Worm (Caenorhabditis elegans) whole organism, early embryonic: Measurements from ENCODE around the gene K10C2.2.

Experiments
- B0310.2 ChIP-seq: sonication (generic microtip); optimal IDR thresholded peaks from 2 replicates; lab custom pipeline; 2016; ENCODE audit warnings: mild to moderate bottlenecking, missing genetic modification characterization, missing compliant biosample characterization
- F13C5.2 ChIP-seq: sonication (generic microtip); optimal IDR thresholded peaks from 2 replicates; lab custom pipeline; 2017; ENCODE audit warnings: mild to moderate bottlenecking, missing genetic modification characterization, inconsistent platforms, missing compliant biosample characterization
- aly-1 ChIP-seq: sonication (generic microtip); optimal IDR thresholded peaks from 2 replicates; lab custom pipeline; 2016; ENCODE audit warnings: missing genetic modification characterization, missing compliant biosample characterization
- ama-1 ChIP-seq: fragments of 150-350 bp; optimal IDR thresholded peaks from 2 replicates; lab custom pipeline; 2014
- ceh-13 ChIP-seq: fragments of 200-800 bp; sonication (Bioruptor generic); optimal IDR thresholded peaks from 2 replicates; lab custom pipeline; 2018; ENCODE audit warnings: mild to moderate bottlenecking, missing genetic modification characterization, missing compliant biosample characterization
- ceh-36 ChIP-seq: sonication (generic microtip); optimal IDR thresholded peaks from 2 replicates; lab custom pipeline; 2016; ENCODE audit warnings: missing genetic modification characterization, inconsistent platforms, missing compliant biosample characterization
- ets-7 ChIP-seq: sonication (generic microtip); optimal IDR thresholded peaks from 2 replicates; lab custom pipeline; 2016; ENCODE audit warnings: missing genotype, missing genetic modification characterization, missing compliant biosample characterization
- flt-1 ChIP-seq: fragments of 200-800 bp; sonication (Bioruptor generic); IDR thresholded peaks from 2 replicates; pipeline ENCODE4 v1.3.6; 2022; ENCODE audit warnings: missing genetic modification characterization, missing compliant biosample characterization
- hmbx-1 ChIP-seq: sonication (generic microtip); optimal IDR thresholded peaks from 2 replicates; lab custom pipeline; 2016; ENCODE audit warnings: mild to moderate bottlenecking, missing genetic modification characterization, missing compliant biosample characterization
- hmg-4 ChIP-seq: fragments of 200-800 bp; sonication (Bioruptor generic); optimal IDR thresholded peaks from 2 replicates; lab custom pipeline; 2018; ENCODE audit warnings: mild to moderate bottlenecking, missing genetic modification characterization, missing compliant biosample characterization
- hnd-1 ChIP-seq: sonication (generic microtip); optimal IDR thresholded peaks from 2 replicates; lab custom pipeline; 2016; ENCODE audit warnings: missing genetic modification characterization, missing compliant biosample characterization
- pes-1 ChIP-seq: fragments of 200-800 bp; sonication (Bioruptor generic); IDR thresholded peaks from 2 replicates; pipeline ENCODE4 v1.3.6; 2022; ENCODE audit warnings: missing genetic modification reagents, missing genetic modification characterization, missing compliant biosample characterization
- scrt-1 ChIP-seq: fragments of 200-800 bp; sonication (Bioruptor generic); IDR thresholded peaks from 2 replicates; pipeline ENCODE4 v1.3.6; 2022; ENCODE audit warnings: missing genetic modification characterization, missing compliant biosample characterization
- sea-1 ChIP-seq: fragments of 200-800 bp; sonication (Bioruptor generic); conservative IDR thresholded peaks from 2 replicates; pipeline ENCODE4 v1.3.6; 2022; ENCODE audit warnings: missing genetic modification characterization, missing compliant biosample characterization
- tbx-11 ChIP-seq: fragments of 200-800 bp; sonication (Bioruptor generic); IDR thresholded peaks from 2 replicates; pipeline ENCODE4 v1.3.6; 2022; ENCODE audit warnings: missing genetic modification characterization, missing compliant biosample characterization
- tbx-37 ChIP-seq: fragments of 200-800 bp; sonication (Bioruptor generic); conservative IDR thresholded peaks from 2 replicates; pipeline ENCODE4 v1.3.6; 2022; ENCODE audit warnings: missing genetic modification reagents, missing genetic modification characterization, missing compliant biosample characterization
- tra-4 ChIP-seq: sonication (generic microtip); optimal IDR thresholded peaks from 2 replicates; lab custom pipeline; 2017; ENCODE audit warnings: missing genetic modification characterization, missing compliant biosample characterization

Gene K10C2.2

ce11 chrX:6446564-6446963 lies 13.0 kb upstream of the K10C2.2 start, which contains the start of gene asp-14:
Gene asp-14, minus strand, starts transcription at chrX:6446664.
- TF ChIP-seq sea-1 (GFP tag; lab: Robert Waterston, UW) (no peak), tra-4 (tag; lab: Kevin White, UChicago) (no peak), ceh-13 (GFP tag; lab: Kevin White, UChicago) (no peak), tbx-11 (GFP tag; lab: Robert Waterston, UW) (no peak), pes-1 (no peak), hmg-4 (no peak), ama-1 (lab: Kevin White, UChicago) (no peak), ets-7 (tag; lab: Kevin White, UChicago) (no peak), aly-1 (no peak), tbx-37 (GFP tag; lab: Robert Waterston, UW) (no peak), F13C5.2 (tag; lab: Kevin White, UChicago) (no peak), hmbx-1 (no peak), hnd-1 (tag; lab: Kevin White, UChicago) (no peak), flt-1 (no peak), B0310.2 (tag; lab: Kevin White, UChicago) (no peak), ceh-36 (tag; lab: Kevin White, UChicago) (no peak), scrt-1 (no peak)

- TF ChIP-seq tra-4 (tag; lab: Kevin White, UChicago) (no peak), hmg-4 (no peak), ceh-13 (GFP tag; lab: Kevin White, UChicago) (no peak), tbx-11 (GFP tag; lab: Robert Waterston, UW) (no peak), F13C5.2 (tag; lab: Kevin White, UChicago) (no peak), B0310.2 (tag; lab: Kevin White, UChicago) (no peak), tbx-37 (GFP tag; lab: Robert Waterston, UW) (no peak), ama-1 (lab: Kevin White, UChicago) (no peak), ets-7 (tag; lab: Kevin White, UChicago) (no peak), scrt-1 (no peak), aly-1 (no peak), hmbx-1 (no peak), pes-1 (no peak), ceh-36 (tag; lab: Kevin White, UChicago) (no peak), hnd-1 (tag; lab: Kevin White, UChicago) (no peak), flt-1 (no peak), sea-1 (GFP tag; lab: Robert Waterston, UW) (no peak)
Observed at ce11 chrX:6445239-6445638, 11.7 kb upstream of the K10C2.2 start.

- TF ChIP-seq F13C5.2 (tag; lab: Kevin White, UChicago) (no peak), B0310.2 (tag; lab: Kevin White, UChicago) (no peak), flt-1 (no peak), tra-4 (tag; lab: Kevin White, UChicago) (no peak), tbx-37 (GFP tag; lab: Robert Waterston, UW) (no peak), ama-1 (lab: Kevin White, UChicago) (no peak), ceh-36 (tag; lab: Kevin White, UChicago) (no peak), hmbx-1 (no peak), hnd-1 (tag; lab: Kevin White, UChicago) (no peak), pes-1 (no peak), ceh-13 (GFP tag; lab: Kevin White, UChicago) (no peak), ets-7 (tag; lab: Kevin White, UChicago) (no peak), hmg-4 (no peak), tbx-11 (GFP tag; lab: Robert Waterston, UW) (no peak), scrt-1 (no peak), sea-1 (GFP tag; lab: Robert Waterston, UW) (no peak), aly-1 (no peak)
Observed at ce11 chrX:6443373-6443772, 9.8 kb upstream of the K10C2.2 start, which contains the start of gene K10C2.7. Gene K10C2.7, minus strand, starts transcription at chrX:6443473.

ce11 chrX:6440464-6440863 lies 6.9 kb upstream of the K10C2.2 start, which contains the start of gene K10C2.14:
Gene K10C2.14, minus strand, starts transcription at chrX:6440564.
- no peak for TF ChIP-seq ama-1 (lab: Kevin White, UChicago)

- no peak for TF ChIP-seq hnd-1 (tag; lab: Kevin White, UChicago)
- TF ChIP-seq hmg-4: no peak
- no peak for TF ChIP-seq ceh-13 (GFP tag; lab: Kevin White, UChicago)
- TF ChIP-seq tbx-37 (GFP tag; lab: Robert Waterston, UW): no peak
- TF ChIP-seq tbx-11 (GFP tag; lab: Robert Waterston, UW): no peak
- no peak for TF ChIP-seq aly-1
- no peak for TF ChIP-seq pes-1
- TF ChIP-seq hmbx-1: no peak
- TF ChIP-seq F13C5.2 (tag; lab: Kevin White, UChicago): no peak
- TF ChIP-seq ama-1 (lab: Kevin White, UChicago): no peak
- no peak for TF ChIP-seq flt-1
- no peak for TF ChIP-seq sea-1 (GFP tag; lab: Robert Waterston, UW)
- TF ChIP-seq ets-7 (tag; lab: Kevin White, UChicago): no peak
- no peak for TF ChIP-seq scrt-1
- TF ChIP-seq ceh-36 (tag; lab: Kevin White, UChicago): no peak
- TF ChIP-seq B0310.2 (tag; lab: Kevin White, UChicago): no peak
- no peak for TF ChIP-seq tra-4 (tag; lab: Kevin White, UChicago)
Observed at ce11 chrX:6437545-6437944, 4.0 kb upstream of the K10C2.2 start, which contains the start of gene K10C2.8. Gene K10C2.8, minus strand, starts transcription at chrX:6437645.

ce11 chrX:6435812-6436211 lies 2.2 kb upstream of the K10C2.2 start:
- TF ChIP-seq tbx-37 (GFP tag; lab: Robert Waterston, UW): no peak
- no peak for TF ChIP-seq scrt-1
- no peak for TF ChIP-seq ets-7 (tag; lab: Kevin White, UChicago)
- no peak for TF ChIP-seq hmbx-1
- TF ChIP-seq hmg-4: no peak
- no peak for TF ChIP-seq sea-1 (GFP tag; lab: Robert Waterston, UW)

ce11 chrX:6430510-6430909 lies 3.1 kb downstream of the K10C2.2 start, which contains the start of gene ctsa-2:
Gene ctsa-2, minus strand, starts transcription at chrX:6430610.
- TF ChIP-seq aly-1 (no peak), scrt-1 (no peak), ama-1 (lab: Kevin White, UChicago) (no peak), ets-7 (tag; lab: Kevin White, UChicago) (no peak), flt-1 (no peak), tra-4 (tag; lab: Kevin White, UChicago) (no peak), ceh-36 (tag; lab: Kevin White, UChicago) (no peak), hmg-4 (no peak), B0310.2 (tag; lab: Kevin White, UChicago) (no peak), tbx-37 (GFP tag; lab: Robert Waterston, UW) (no peak), hmbx-1 (no peak), tbx-11 (GFP tag; lab: Robert Waterston, UW) (no peak), hnd-1 (tag; lab: Kevin White, UChicago) (no peak), pes-1 (no peak)
